Fruit fly (Drosophila melanogaster): ENCODE results near the gene CG1271.

Gene CG1271

dm6 chr3L:3042150-3043049, 9.9 kb upstream of the CG1271 start, which contains the start of gene Prx4 (continued):
- TF ChIP-seq sens-2 (GFP tag; IDR thresholded peaks at IDR 0.05) (peak; percentile 26; the same call in 1 of the 2 replicates), Elba2 (GFP tag; optimal IDR thresholded peaks at IDR 0.05) (no peak), CG8388 (GFP tag; optimal IDR thresholded peaks at IDR 0.05) (peak; percentile 74), Lpt (GFP tag; optimal IDR thresholded peaks at IDR 0.05) (no peak), Hr51 (GFP tag; optimal IDR thresholded peaks at IDR 0.05) (peak in 1 of 2 experiments; percentile 72), fd3F (GFP tag; optimal IDR thresholded peaks at IDR 0.05) (peak; percentile 56), CG5180 (GFP tag; optimal IDR thresholded peaks at IDR 0.05) (peak; percentile 25), trem (tag; optimal IDR thresholded peaks at IDR 0.05) (peak; percentile 23), CG2875 (GFP tag; optimal IDR thresholded peaks at IDR 0.05) (peak; percentile 65), Dip3 (GFP tag; optimal IDR thresholded peaks at IDR 0.05) (peak; percentile 61), dmrt11E (tag; optimal IDR thresholded peaks at IDR 0.05) (peak; percentile 61), ems (GFP tag; optimal IDR thresholded peaks at IDR 0.05) (peak; percentile 51), CG12659 (GFP tag; optimal IDR thresholded peaks at IDR 0.05) (peak; percentile 63), Taf1 (GFP tag; IDR thresholded peaks at IDR 0.05) (peak; percentile 62), oc (tag; optimal IDR thresholded peaks at IDR 0.05) (peak; percentile 27), MESR4 (GFP tag; optimal IDR thresholded peaks at IDR 0.05) (peak; percentile 20), Ptx1 (GFP tag; IDR thresholded peaks at IDR 0.05) (peak; percentile 74), Deaf1 (tag; optimal IDR thresholded peaks at IDR 0.05) (peak; percentile 52), CG6854 (GFP tag; optimal IDR thresholded peaks at IDR 0.05) (peak; percentile 56), CG7556 (GFP tag; optimal IDR thresholded peaks at IDR 0.05) (peak; percentile 67), CG4404 (GFP tag; IDR thresholded peaks at IDR 0.05) (0 out of 2 replicates have a peak, but pooled peaks have one; percentile 36), CG13894 (tag; optimal IDR thresholded peaks at IDR 0.05) (no peak), da (GFP tag; optimal IDR thresholded peaks at IDR 0.05) (no peak), ewg (GFP tag; optimal IDR thresholded peaks at IDR 0.05) (peak; percentile 35), CG5953 (GFP tag; IDR thresholded peaks at IDR 0.05) (peak; percentile 52; the same call in 1 of the 2 replicates), gsb (GFP tag; IDR thresholded peaks at IDR 0.05) (no peak), Mrtf (GFP tag; IDR thresholded peaks at IDR 0.05) (peak; percentile 75), Blimp-1 (GFP tag; optimal IDR thresholded peaks at IDR 0.05) (peak; percentile 73), CG15011 (GFP tag; optimal IDR thresholded peaks at IDR 0.05) (peak; percentile 48), CG4707 (GFP tag; optimal IDR thresholded peaks at IDR 0.05) (peak; percentile 39), CG7987 (GFP tag; optimal IDR thresholded peaks at IDR 0.05) (no peak), zfh1 (GFP tag; IDR thresholded peaks at IDR 0.05) (peak; percentile 85), Lhr (GFP tag; optimal IDR thresholded peaks at IDR 0.05) (no peak), CG18599 (GFP tag; optimal IDR thresholded peaks at IDR 0.05) (peak; percentile 81), run (tag; optimal IDR thresholded peaks at IDR 0.05) (peak; percentile 2), kay (GFP tag; optimal IDR thresholded peaks at IDR 0.05) (no peak), CG10274 (GFP tag; optimal IDR thresholded peaks at IDR 0.05) (no peak), croc (GFP tag; conservative IDR thresholded peaks at IDR 0.05) (peak; percentile 45; the same call in 2 of the 3 replicates), CkIIα-i1 (GFP tag; IDR thresholded peaks at IDR 0.05) (peak; percentile 52; the same call in 1 of the 2 replicates), sna (GFP tag; IDR thresholded peaks at IDR 0.05; ENCODE audit: partially characterized antibody) (no peak), CG11695 (GFP tag; IDR thresholded peaks at IDR 0.05) (peak; percentile 68), Fer2 (tag; optimal IDR thresholded peaks at IDR 0.05) (peak; percentile 29), Nf-YC (tag; optimal IDR thresholded peaks at IDR 0.05) (no peak), nom (GFP tag; optimal IDR thresholded peaks at IDR 0.05) (no peak), CG1832 (GFP tag; optimal IDR thresholded peaks at IDR 0.05) (no peak), gem (tag; optimal IDR thresholded peaks at IDR 0.05) (peak; percentile 86), CG6689 (GFP tag; IDR thresholded peaks at IDR 0.05) (peak; percentile 82)
